Worm (Caenorhabditis elegans) whole organism, mixed stage, embryonic: ENCODE data around the gene K01D12.9.
A peak's percentile ranks its signal among the peaks of the same experiment; 100 is the strongest.

ENCODE experiments used
- bed-3 ChIP-seq: fragments of 200-800 bp; sonication (Bioruptor generic); optimal IDR thresholded peaks from 3 replicates; lab custom pipeline; 2018; ENCODE audit warnings: mild to moderate bottlenecking, missing genetic modification characterization, moderate library complexity, missing compliant biosample characterization
- ceh-43 ChIP-seq: fragments of 200-800 bp; sonication (Bioruptor generic); optimal IDR thresholded peaks from 2 replicates; lab custom pipeline; 2018; ENCODE audit warnings: mild to moderate bottlenecking, missing genetic modification characterization, moderate library complexity, missing compliant biosample characterization
- ces-1 ChIP-seq: fragments of 150-350 bp; optimal IDR thresholded peaks from 2 replicates; lab custom pipeline; 2014; ENCODE audit warnings: missing biosample characterization, missing genetic modification reagents, missing genetic modification characterization
- elt-1 ChIP-seq: sonication (generic microtip); optimal IDR thresholded peaks from 2 replicates; lab custom pipeline; 2017; ENCODE audit warnings: missing genetic modification characterization, mild to moderate bottlenecking, missing compliant biosample characterization, antibody characterized with exemption, moderate library complexity, borderline replicate concordance; ENCODE audit not compliant: insufficient read depth
- elt-3 ChIP-seq: fragments of 150-350 bp; optimal IDR thresholded peaks from 2 replicates; lab custom pipeline; 2014; ENCODE audit warnings: missing biosample characterization, missing genetic modification characterization
- flh-1 ChIP-seq: fragments of 200-800 bp; sonication (Bioruptor generic); optimal IDR thresholded peaks from 2 replicates; lab custom pipeline; 2018; ENCODE audit warnings: mild to moderate bottlenecking, missing genetic modification characterization, moderate library complexity, missing compliant biosample characterization
- ham-2 ChIP-seq: fragments of 200-800 bp; sonication (Bioruptor generic); optimal IDR thresholded peaks from 2 replicates; lab custom pipeline; 2018; ENCODE audit warnings: mild to moderate bottlenecking, missing genetic modification characterization, missing compliant biosample characterization
- hlh-1 ChIP-seq: fragments of 150-350 bp; optimal IDR thresholded peaks from 2 replicates; lab custom pipeline; 2014; ENCODE audit warnings: missing biosample characterization, missing genetic modification reagents, missing genetic modification characterization
- lin-13 ChIP-seq: fragments of 150-350 bp; optimal IDR thresholded peaks from 2 replicates; lab custom pipeline; 2014; ENCODE audit warnings: missing biosample characterization, missing genetic modification characterization
- lin-32 ChIP-seq: fragments of 200-800 bp; sonication (Bioruptor generic); optimal IDR thresholded peaks from 2 replicates; lab custom pipeline; 2018; ENCODE audit warnings: mild to moderate bottlenecking, missing genetic modification characterization, missing compliant biosample characterization
- lsy-2 ChIP-seq: fragments of 150-350 bp; optimal IDR thresholded peaks from 2 replicates; lab custom pipeline; 2014; ENCODE audit warnings: missing biosample characterization, missing genetic modification characterization
- mep-1 ChIP-seq: fragments of 150-350 bp; optimal IDR thresholded peaks from 2 replicates; lab custom pipeline; 2017; ENCODE audit warnings: missing biosample characterization, missing genetic modification reagents, missing genetic modification characterization, inconsistent platforms
- mls-2 ChIP-seq: sonication (generic microtip); optimal IDR thresholded peaks from 2 replicates; lab custom pipeline; 2016; ENCODE audit warnings: mild to moderate bottlenecking, missing genetic modification characterization, moderate library complexity, missing compliant biosample characterization
- nhr-12 ChIP-seq: fragments of 150-350 bp; optimal IDR thresholded peaks from 2 replicates; lab custom pipeline; 2014; ENCODE audit warnings: missing biosample characterization, missing genetic modification characterization
- nhr-237 ChIP-seq: fragments of 150-350 bp; optimal IDR thresholded peaks from 2 replicates; lab custom pipeline; 2014; ENCODE audit warnings: missing biosample characterization, missing genetic modification characterization
- nhr-28 ChIP-seq: fragments of 150-350 bp; optimal IDR thresholded peaks from 2 replicates; lab custom pipeline; 2014; ENCODE audit warnings: missing biosample characterization, missing genetic modification characterization
- nhr-76 ChIP-seq: sonication (generic microtip); optimal IDR thresholded peaks from 2 replicates; lab custom pipeline; 2017; ENCODE audit warnings: missing biosample characterization, missing genetic modification characterization
- pha-4 ChIP-seq: fragments of 150-350 bp; optimal IDR thresholded peaks from 2 replicates; lab custom pipeline; 2018; ENCODE audit warnings: missing biosample characterization, missing genetic modification reagents, missing genetic modification characterization
- sem-2 ChIP-seq: fragments of 200-800 bp; sonication (Bioruptor generic); optimal IDR thresholded peaks from 2 replicates; lab custom pipeline; 2018; ENCODE audit warnings: mild to moderate bottlenecking, missing genetic modification characterization, missing compliant biosample characterization
- snpc-4 ChIP-seq: fragments of 150-350 bp; optimal IDR thresholded peaks from 2 replicates; lab custom pipeline; 2014; ENCODE audit warnings: missing biosample characterization, missing genetic modification characterization
- tbx-8 ChIP-seq: fragments of 200-800 bp; sonication (Bioruptor generic); optimal IDR thresholded peaks from 2 replicates; lab custom pipeline; 2018; ENCODE audit warnings: mild to moderate bottlenecking, missing genetic modification characterization, moderate library complexity, missing compliant biosample characterization
- unc-120 ChIP-seq: sonication (generic microtip); optimal IDR thresholded peaks from 2 replicates; lab custom pipeline; 2017; ENCODE audit warnings: missing genetic modification characterization, missing compliant biosample characterization; ENCODE audit not compliant: poor library complexity, severe bottlenecking
- unc-39 ChIP-seq: fragments of 150-350 bp; optimal IDR thresholded peaks from 2 replicates; lab custom pipeline; 2014; ENCODE audit warnings: missing biosample characterization, missing genetic modification characterization
- unc-62 ChIP-seq: fragments of 150-350 bp; optimal IDR thresholded peaks from 2 replicates; lab custom pipeline; 2014; ENCODE audit warnings: missing biosample characterization, missing genetic modification reagents, missing genetic modification characterization

The K01D12.9 gene

DNA sequence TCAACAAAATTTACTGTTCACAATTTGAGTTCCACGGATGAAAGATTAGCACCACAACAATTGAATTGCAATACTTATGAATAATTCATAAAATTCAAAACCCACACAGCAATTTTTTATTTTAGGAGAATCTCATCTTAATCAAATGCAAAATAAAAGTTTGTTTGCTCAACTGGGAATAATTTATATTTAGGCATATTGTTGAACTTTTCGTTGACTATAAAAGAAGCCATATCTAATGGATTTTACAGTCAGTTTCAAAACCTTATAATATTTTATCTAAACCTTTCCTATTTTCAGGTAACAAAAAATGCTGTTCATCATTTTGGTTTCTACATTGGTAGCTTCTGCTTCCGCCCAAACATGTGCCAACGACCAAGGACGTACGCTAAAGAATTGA lies 13.8 kb upstream of the K01D12.9 start, which contains the start of gene C54D10.3:
C54D10.3 (plus strand) TSS at position 301 of the 400 bp plus-strand sequence.
- TF ChIP-seq snpc-4: no peak
- TF ChIP-seq elt-3 (tag; lab: Kevin White, UChicago): no peak
- TF ChIP-seq mls-2 (tag; lab: Kevin White, UChicago): no peak
- TF ChIP-seq ham-2: no peak
- TF ChIP-seq mep-1 (tag; lab: Kevin White, UChicago): no peak
- TF ChIP-seq lin-32 (GFP tag; lab: Kevin White, UChicago): no peak
- TF ChIP-seq tbx-8 (GFP tag; lab: Kevin White, UChicago): no peak
- no peak for TF ChIP-seq unc-39 (tag; lab: Kevin White, UChicago)
- no peak for TF ChIP-seq pha-4 (tag; lab: Kevin White, UChicago)
- no peak for TF ChIP-seq hlh-1 (tag; lab: Kevin White, UChicago)
- no peak for TF ChIP-seq bed-3 (GFP tag; lab: Kevin White, UChicago)
- no peak for TF ChIP-seq elt-1 (tag; lab: Kevin White, UChicago)
- no peak for TF ChIP-seq nhr-76 (tag; lab: Kevin White, UChicago)

DNA sequence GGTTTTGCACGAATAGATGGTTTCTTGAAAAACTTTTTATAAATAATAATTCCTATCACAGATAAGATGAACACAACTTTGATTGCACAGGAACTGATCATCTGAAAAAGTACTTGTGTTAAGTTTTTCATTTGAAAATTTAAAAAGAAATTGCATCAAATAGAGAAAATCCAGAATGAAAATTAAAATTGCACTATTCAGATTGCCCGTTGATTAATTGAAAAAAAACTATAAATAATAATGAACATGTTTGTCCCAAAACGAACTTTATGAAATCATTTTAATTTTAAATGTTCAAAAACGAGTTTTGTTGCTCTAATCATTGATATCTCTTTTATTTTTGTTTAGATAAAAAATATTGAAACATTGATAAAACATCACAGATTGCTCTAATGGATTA lies 12.8 kb upstream of the K01D12.9 start, which contains the start of gene cdr-3:
cdr-3 (minus strand) TSS at position 101 of the 400 bp plus-strand sequence.
- TF ChIP-seq unc-62 (GFP tag; lab: Kevin White, UChicago): no peak
- no peak for TF ChIP-seq hlh-1 (tag; lab: Kevin White, UChicago)

- TF ChIP-seq hlh-1 (tag; lab: Kevin White, UChicago) (no peak), nhr-237 (tag; lab: Kevin White, UChicago) (no peak), unc-39 (tag; lab: Kevin White, UChicago) (no peak), nhr-28 (tag; lab: Kevin White, UChicago) (no peak)
Measured at ce11 chrV:12415656-12416055, 11.2 kb upstream of the K01D12.9 start, which contains the start of gene cdr-2. Gene cdr-2 (minus strand): TSS chrV:12415709.

ce11 chrV:12414362-12414761 lies 9.9 kb upstream of the K01D12.9 start:
- TF ChIP-seq sem-2 (GFP tag; lab: Kevin White, UChicago) (no peak), ceh-43 (no peak)
- TF ChIP-seq, all 35 proteins: peak for 0

DNA sequence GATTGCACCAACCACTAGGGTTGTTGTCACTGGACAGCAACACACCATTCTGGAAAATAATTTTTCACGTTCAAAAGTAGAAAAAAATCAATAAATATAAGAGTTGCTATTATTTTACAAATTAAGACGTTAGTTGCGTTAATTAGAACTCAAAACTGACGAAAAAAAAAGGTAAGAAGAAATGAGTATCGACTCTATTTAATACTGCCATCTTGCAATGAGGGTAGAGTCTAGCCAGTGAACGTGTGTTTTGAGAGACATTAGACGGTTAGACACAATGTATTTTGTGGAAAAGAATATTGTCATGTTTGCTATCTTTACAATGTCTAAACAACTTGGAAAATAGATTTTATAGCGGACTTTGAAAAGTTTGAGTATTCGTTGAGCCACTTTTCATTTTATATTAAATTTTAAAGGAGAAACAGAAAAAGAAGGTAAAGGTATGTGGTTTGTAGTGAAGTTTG lies 9.2 kb upstream of the K01D12.9 start, which contains the start of gene cdr-6:
cdr-6 (minus strand) TSS at position 51 of the 464 bp plus-strand sequence.
- TF ChIP-seq flh-1 (GFP tag; lab: Kevin White, UChicago) (no peak), ces-1 (GFP tag; lab: Kevin White, UChicago) (peak; percentile 22), lsy-2 (tag; lab: Kevin White, UChicago) (no peak), unc-120 (tag; lab: Kevin White, UChicago) (no peak)

DNA sequence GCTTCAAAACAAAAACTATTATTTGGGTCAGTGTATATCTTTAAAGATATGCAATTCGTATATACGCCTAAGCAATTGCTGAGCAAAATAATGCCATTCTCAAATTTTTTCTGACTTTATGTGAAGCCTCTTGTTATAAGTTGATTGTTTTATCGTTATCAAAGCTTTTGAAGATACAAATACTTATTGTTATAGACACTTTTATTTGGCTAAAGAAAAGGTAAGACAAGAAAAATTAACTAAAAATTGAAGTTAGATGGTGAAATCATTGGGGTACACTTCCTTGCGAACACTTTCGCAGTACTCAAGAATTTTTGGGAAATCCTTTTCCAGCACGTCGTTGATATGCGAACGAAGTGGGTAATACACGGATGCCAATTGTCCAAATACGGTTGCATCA lies 7.9 kb upstream of the K01D12.9 start:
- TF ChIP-seq elt-1 (tag; lab: Kevin White, UChicago): no peak
- no peak for TF ChIP-seq nhr-12 (tag; lab: Kevin White, UChicago)
- TF ChIP-seq hlh-1 (tag; lab: Kevin White, UChicago): no peak

DNA sequence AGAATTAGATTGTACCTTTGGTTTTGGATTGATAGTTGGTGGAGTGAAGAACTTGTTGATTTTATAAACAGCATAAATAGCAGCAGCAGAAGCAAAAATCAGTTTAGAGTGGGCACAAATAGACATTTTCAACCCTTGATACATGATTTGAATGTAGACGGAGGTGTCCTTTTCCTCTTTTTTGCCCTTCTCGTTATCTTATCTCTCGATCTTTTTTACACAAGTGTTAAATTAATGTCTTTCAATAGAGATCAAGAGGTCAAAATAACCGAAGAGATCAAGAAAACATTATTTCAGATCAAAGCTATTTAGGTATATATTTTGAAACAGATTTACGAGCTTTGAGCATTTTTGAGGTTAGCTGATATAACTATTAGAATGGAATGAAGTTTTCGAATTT lies 7.5 kb upstream of the K01D12.9 start, which contains the start of gene cdr-7:
cdr-7 (minus strand) TSS at position 205 of the 400 bp plus-strand sequence.
- TF ChIP-seq lin-13 (tag; lab: Kevin White, UChicago) (no peak), lsy-2 (tag; lab: Kevin White, UChicago) (no peak), unc-39 (tag; lab: Kevin White, UChicago) (no peak), tbx-8 (GFP tag; lab: Kevin White, UChicago) (no peak), elt-1 (tag; lab: Kevin White, UChicago) (peak; percentile 12)
- TF ChIP-seq, all 35 proteins: peak for 1
